Worm (Caenorhabditis elegans) whole organism, L4 larva: Measurements from ENCODE around the gene gcy-11.

Experiments used
- R02D3.7 ChIP-seq: fragments of 150-350 bp; sonication (generic microtip); optimal IDR thresholded peaks from 3 replicates; lab custom pipeline; 2014; ENCODE audit warnings: missing biosample characterization, missing genetic modification characterization
- ZK337.2 ChIP-seq: fragments of 200-800 bp; sonication (Bioruptor generic); IDR thresholded peaks from 2 replicates; pipeline ENCODE4 v1.3.6; 2022; ENCODE audit warnings: missing genetic modification reagents, missing genetic modification characterization, missing compliant biosample characterization
- aha-1 ChIP-seq: fragments of 150-350 bp; peaks from one replicate; lab custom pipeline; 2014; ENCODE audit warnings: missing biosample characterization, missing genetic modification characterization
- ama-1 ChIP-seq: fragments of 150-350 bp; optimal IDR thresholded peaks from 2 replicates; lab custom pipeline; 2014; ENCODE audit warnings: inconsistent platforms, mixed read lengths
- ceh-82 ChIP-seq: sonication (generic microtip); optimal IDR thresholded peaks from 2 replicates; lab custom pipeline; 2017; ENCODE audit warnings: missing biosample characterization, missing genetic modification characterization
- ces-1 ChIP-seq: fragments of 150-350 bp; sonication (generic microtip); optimal IDR thresholded peaks from 4 replicates; lab custom pipeline; 2014; ENCODE audit warnings: missing biosample characterization, missing genetic modification reagents, missing genetic modification characterization
- cey-2 ChIP-seq: sonication (generic microtip); optimal IDR thresholded peaks from 3 replicates; lab custom pipeline; 2017; ENCODE audit warnings: missing genetic modification characterization, mild to moderate bottlenecking, missing compliant biosample characterization, antibody characterized with exemption, borderline replicate concordance; ENCODE audit not compliant: insufficient read depth
- ctbp-1 ChIP-seq: fragments of 200-800 bp; sonication (Bioruptor generic); IDR thresholded peaks from 2 replicates; pipeline ENCODE4 v1.3.6; 2022; ENCODE audit warnings: missing genetic modification reagents, missing genetic modification characterization, missing compliant biosample characterization
- daf-12 ChIP-seq: fragments of 150-350 bp; optimal IDR thresholded peaks from 2 replicates; lab custom pipeline; 2014; ENCODE audit warnings: missing biosample characterization, missing genetic modification reagents, missing genetic modification characterization
- daf-16 ChIP-seq, 3 experiments: sonication (generic microtip); optimal IDR thresholded peaks; 2 replicates each; lab custom pipeline; 2016 to 2017; ENCODE audit warnings: missing genetic modification characterization in 3 of 3, missing genetic modification reagents in 3 of 3, mild to moderate bottlenecking in 2 of 3, missing compliant biosample characterization in 2 of 3, missing biosample characterization in 1 of 3, moderate library complexity in 1 of 3
- daf-8 ChIP-seq: fragments of 200-800 bp; sonication (Bioruptor generic); IDR thresholded peaks from 2 replicates; pipeline ENCODE4 v1.3.6; 2022; ENCODE audit warnings: missing genetic modification characterization, missing compliant biosample characterization
- dmd-6 ChIP-seq: fragments of 200-800 bp; sonication (Bioruptor generic); IDR thresholded peaks from 2 replicates; pipeline ENCODE4 v1.3.6; 2022; ENCODE audit warnings: missing genetic modification reagents, missing genetic modification characterization, missing compliant biosample characterization
- dmd-9 ChIP-seq: fragments of 200-800 bp; sonication (Bioruptor generic); IDR thresholded peaks from 2 replicates; pipeline ENCODE4 v1.3.6; 2022; ENCODE audit warnings: missing genetic modification reagents, missing genetic modification characterization, missing compliant biosample characterization
- duxl-1 ChIP-seq: sonication (generic microtip); optimal IDR thresholded peaks from 2 replicates; lab custom pipeline; 2016; ENCODE audit warnings: mild to moderate bottlenecking, missing genetic modification characterization, moderate library complexity, missing compliant biosample characterization; ENCODE audit not compliant: poor library complexity
- dve-1 ChIP-seq: sonication (generic microtip); optimal IDR thresholded peaks from 2 replicates; lab custom pipeline; 2017; ENCODE audit warnings: antibody characterized with exemption, mild to moderate bottlenecking, missing genetic modification characterization, missing compliant biosample characterization; ENCODE audit not compliant: insufficient read depth
- fos-1 ChIP-seq: fragments of 150-350 bp; optimal IDR thresholded peaks from 2 replicates; lab custom pipeline; 2014; ENCODE audit warnings: missing biosample characterization, missing genetic modification characterization
- hif-1 ChIP-seq, 2 experiments: sonication (generic microtip); optimal IDR thresholded peaks; 2 replicates each; lab custom pipeline; 2016 to 2017; ENCODE audit warnings: missing compliant biosample characterization in 2 of 2, missing genetic modification characterization in 2 of 2, missing genetic modification reagents in 2 of 2, missing genotype in 2 of 2, mild to moderate bottlenecking in 1 of 2
- hlh-11 ChIP-seq: fragments of 200-800 bp; sonication (Bioruptor generic); optimal IDR thresholded peaks from 2 replicates; lab custom pipeline; 2018; ENCODE audit warnings: mild to moderate bottlenecking, missing genetic modification characterization, missing compliant biosample characterization
- hlh-30 ChIP-seq: sonication (generic microtip); optimal IDR thresholded peaks from 2 replicates; lab custom pipeline; 2017; ENCODE audit warnings: antibody characterized with exemption, mild to moderate bottlenecking, missing genetic modification characterization, missing compliant biosample characterization; ENCODE audit not compliant: insufficient read depth
- lim-7 ChIP-seq: fragments of 200-800 bp; sonication (Bioruptor generic); IDR thresholded peaks from 2 replicates; pipeline ENCODE4 v1.3.6; 2022; ENCODE audit warnings: missing genetic modification characterization, missing compliant biosample characterization
- lin-39 ChIP-seq: fragments of 150-350 bp; optimal IDR thresholded peaks from 2 replicates; lab custom pipeline; 2014; ENCODE audit warnings: missing biosample characterization, missing genetic modification reagents, missing genetic modification characterization
- lir-3 ChIP-seq: sonication (generic microtip); optimal IDR thresholded peaks from 2 replicates; lab custom pipeline; 2016; ENCODE audit warnings: mild to moderate bottlenecking, missing genetic modification characterization, missing compliant biosample characterization
- mdl-1 ChIP-seq, 2 experiments: fragments of 150-350 bp in 1 of 2; sonication (generic microtip) in 1 of 2; optimal IDR thresholded peaks; 2 replicates each; lab custom pipeline; 2014 to 2017; ENCODE audit warnings: missing biosample characterization in 2 of 2, missing genetic modification characterization in 2 of 2
- mxl-3 ChIP-seq: fragments of 200-800 bp; sonication (Bioruptor generic); optimal IDR thresholded peaks from 2 replicates; lab custom pipeline; 2018; ENCODE audit warnings: mild to moderate bottlenecking, missing genetic modification characterization, missing compliant biosample characterization
- nhr-111 ChIP-seq: fragments of 200-800 bp; sonication (Bioruptor generic); optimal IDR thresholded peaks from 2 replicates; lab custom pipeline; 2018; ENCODE audit warnings: mild to moderate bottlenecking, missing genetic modification characterization, missing compliant biosample characterization
- nhr-28 ChIP-seq: fragments of 150-350 bp; optimal IDR thresholded peaks from 2 replicates; lab custom pipeline; 2014; ENCODE audit warnings: missing biosample characterization, missing genetic modification characterization
- nhr-48 ChIP-seq: sonication (generic microtip); optimal IDR thresholded peaks from 2 replicates; lab custom pipeline; 2016; ENCODE audit warnings: mild to moderate bottlenecking, missing genetic modification characterization, missing compliant biosample characterization
- nhr-77 ChIP-seq: fragments of 150-350 bp; optimal IDR thresholded peaks from 2 replicates; lab custom pipeline; 2014; ENCODE audit warnings: missing biosample characterization, missing genetic modification characterization
- pha-4 ChIP-seq, 2 experiments: fragments of 150-350 bp in 1 of 2; fragments of 200-800 bp in 1 of 2; sonication (Bioruptor generic) in 1 of 2; IDR thresholded peaks in 1 of 2; optimal IDR thresholded peaks in 1 of 2; 2 replicates each; pipeline versions ENCODE4 v1.3.6 to Lab custom; 2014 to 2022; ENCODE audit warnings: missing genetic modification characterization in 2 of 2, missing genetic modification reagents in 2 of 2, missing biosample characterization in 1 of 2, missing compliant biosample characterization in 1 of 2
- php-3 ChIP-seq: fragments of 200-800 bp; sonication (Bioruptor generic); IDR thresholded peaks from 2 replicates; pipeline ENCODE4 v1.3.6; 2022; ENCODE audit warnings: missing genetic modification reagents, missing genetic modification characterization, missing compliant biosample characterization
- pqm-1 ChIP-seq: sonication (generic microtip); optimal IDR thresholded peaks from 2 replicates; lab custom pipeline; 2017; ENCODE audit warnings: missing biosample characterization, missing genetic modification characterization
- set-16 ChIP-seq: fragments of 200-800 bp; sonication (Bioruptor generic); IDR thresholded peaks from 2 replicates; pipeline ENCODE4 v1.3.6; 2022; ENCODE audit warnings: missing genetic modification reagents, missing genetic modification characterization, missing compliant biosample characterization
- snpc-1.2 ChIP-seq: fragments of 200-800 bp; sonication (Bioruptor generic); IDR thresholded peaks from 2 replicates; pipeline ENCODE4 v1.3.6; 2022; ENCODE audit warnings: missing genetic modification reagents, missing genetic modification characterization, missing compliant biosample characterization
- tra-1 ChIP-seq: fragments of 200-800 bp; sonication (Bioruptor generic); IDR thresholded peaks from 2 replicates; pipeline ENCODE4 v1.3.6; 2022; ENCODE audit warnings: missing genetic modification reagents, missing genetic modification characterization, missing compliant biosample characterization
- vab-7 ChIP-seq: fragments of 200-800 bp; sonication (Bioruptor generic); IDR thresholded peaks from 2 replicates; pipeline ENCODE4 v1.3.6; 2022; ENCODE audit warnings: missing genetic modification reagents, missing genetic modification characterization, missing compliant biosample characterization
- zfp-2 ChIP-seq: sonication (generic microtip); optimal IDR thresholded peaks from 2 replicates; lab custom pipeline; 2016; ENCODE audit warnings: mild to moderate bottlenecking, missing genetic modification characterization, missing compliant biosample characterization

The gcy-11 gene

ce11 chrX:17093199-17093598 is 37.8 kb upstream of the gcy-11 start, which contains the start of gene C08A9.3:
Gene C08A9.3 (minus strand): TSS chrX:17093299.
- TF ChIP-seq vab-7 (GFP tag; lab: Robert Waterston, UW) = no peak
- no peak for TF ChIP-seq ces-1 (GFP tag; lab: Kevin White, UChicago)
- no peak for TF ChIP-seq R02D3.7 (tag; lab: Kevin White, UChicago)
- peak; percentile 80 for TF ChIP-seq aha-1 (tag; lab: Kevin White, UChicago)
- TF ChIP-seq daf-12 = no peak

ce11 chrX:17092416-17092815 is 37.0 kb upstream of the gcy-11 start, which contains the start of gene sod-3:
Gene sod-3 (plus strand): TSS chrX:17092753.
- no peak for TF ChIP-seq daf-16 (GFP tag; optimal IDR thresholded peaks at IDR 0.05; lab: Kevin White, UChicago)
- peak; percentile 82 for TF ChIP-seq daf-16 (tag; optimal IDR thresholded peaks at IDR 0.05; lab: Kevin White, UChicago)
- no peak for TF ChIP-seq lim-7 (GFP tag; lab: Robert Waterston, UW)
- TF ChIP-seq nhr-48 (tag; lab: Kevin White, UChicago) = no peak

- TF ChIP-seq ZK337.2 (no peak), aha-1 (tag; lab: Kevin White, UChicago) (peak; percentile 95), duxl-1 (tag; lab: Kevin White, UChicago) (no peak), ctbp-1 (GFP tag; lab: Robert Waterston, UW) (no peak), lir-3 (tag; lab: Kevin White, UChicago) (no peak), cey-2 (tag; lab: Kevin White, UChicago) (no peak), snpc-1.2 (GFP tag; lab: Robert Waterston, UW) (no peak)
Measured at ce11 chrX:17080635-17081376, 25.4 kb upstream of the gcy-11 start, which contains the start of the genes irld-23 and C08A9.10. Gene irld-23 (minus strand): TSS chrX:17080685. Gene C08A9.10 (plus strand): TSS chrX:17081179.

- TF ChIP-seq tra-1 (GFP tag; lab: Robert Waterston, UW) (no peak), ces-1 (GFP tag; lab: Kevin White, UChicago) (no peak), lin-39 (no peak), nhr-111 (GFP tag; lab: Kevin White, UChicago) (no peak), set-16 (GFP tag; lab: Robert Waterston, UW) (no peak), lim-7 (GFP tag; lab: Robert Waterston, UW) (no peak)
Measured at ce11 chrX:17072088-17072487, 16.7 kb upstream of the gcy-11 start, which contains the start of gene C30G4.4. Gene C30G4.4 (minus strand): TSS chrX:17072188.

ce11 chrX:17070495-17070894 is 15.1 kb upstream of the gcy-11 start:
- no peak for TF ChIP-seq duxl-1 (tag; lab: Kevin White, UChicago)
- no peak for TF ChIP-seq lir-3 (tag; lab: Kevin White, UChicago)
- peak; percentile 55 for TF ChIP-seq mxl-3 (GFP tag; lab: Kevin White, UChicago)
- TF ChIP-seq fos-1 (tag; lab: Kevin White, UChicago) = no peak
- peak; percentile 17; the same call in 1 of the 2 replicates for TF ChIP-seq dmd-6 (GFP tag; lab: Robert Waterston, UW)
- TF ChIP-seq ama-1 = no peak
- TF ChIP-seq mdl-1 (tag; optimal IDR thresholded peaks at IDR 0.05; lab: Kevin White, UChicago) = peak in 1 of 2 experiments; percentile 26
- TF ChIP-seq dmd-9 (GFP tag; lab: Robert Waterston, UW) = no peak
- no peak for TF ChIP-seq nhr-111 (GFP tag; lab: Kevin White, UChicago)
- peak; percentile 30 for TF ChIP-seq hlh-30 (tag; lab: Kevin White, UChicago)
- TF ChIP-seq php-3 (GFP tag; lab: Robert Waterston, UW) = no peak
- no peak for TF ChIP-seq nhr-48 (tag; lab: Kevin White, UChicago)
- no peak for TF ChIP-seq daf-8 (GFP tag; lab: Robert Waterston, UW)

ce11 chrX:17066937-17067336 is 11.6 kb upstream of the gcy-11 start:
- peak; percentile 67 for TF ChIP-seq dve-1 (tag; lab: Kevin White, UChicago)
- no peak for TF ChIP-seq pha-4 (GFP tag; IDR thresholded peaks at IDR 0.05; lab: Robert Waterston, UW)
- no peak for TF ChIP-seq pha-4 (tag; optimal IDR thresholded peaks at IDR 0.05; lab: Kevin White, UChicago)
- no peak for TF ChIP-seq daf-16 (GFP tag; optimal IDR thresholded peaks at IDR 0.05; lab: Kevin White, UChicago)
- TF ChIP-seq daf-16 (tag; optimal IDR thresholded peaks at IDR 0.05; lab: Kevin White, UChicago) = peak; percentile 77
- peak; percentile 65 for TF ChIP-seq hlh-30 (tag; lab: Kevin White, UChicago)
- no peak for TF ChIP-seq ceh-82
- TF ChIP-seq mdl-1 (tag; optimal IDR thresholded peaks at IDR 0.05; lab: Kevin White, UChicago) = peak in 1 of 2 experiments; percentile 32
- peak; percentile 34 for TF ChIP-seq hlh-11 (tag; lab: Kevin White, UChicago)
- TF ChIP-seq nhr-28 (tag; lab: Kevin White, UChicago) = peak; percentile 51
- TF ChIP-seq hif-1 (tag; optimal IDR thresholded peaks at IDR 0.05; lab: Kevin White, UChicago) = no peak
- TF ChIP-seq php-3 (GFP tag; lab: Robert Waterston, UW) = 0 out of 2 replicates have a peak, but pooled peaks have one; percentile 37
- TF ChIP-seq dmd-6 (GFP tag; lab: Robert Waterston, UW) = peak; percentile 72
- TF ChIP-seq pqm-1 (tag; lab: Kevin White, UChicago) = peak; percentile 68
- TF ChIP-seq nhr-77 (tag; lab: Kevin White, UChicago) = no peak
- no peak for TF ChIP-seq zfp-2
